Worm (Caenorhabditis elegans): ENCODE data around the gene mct-5.

DNA sequence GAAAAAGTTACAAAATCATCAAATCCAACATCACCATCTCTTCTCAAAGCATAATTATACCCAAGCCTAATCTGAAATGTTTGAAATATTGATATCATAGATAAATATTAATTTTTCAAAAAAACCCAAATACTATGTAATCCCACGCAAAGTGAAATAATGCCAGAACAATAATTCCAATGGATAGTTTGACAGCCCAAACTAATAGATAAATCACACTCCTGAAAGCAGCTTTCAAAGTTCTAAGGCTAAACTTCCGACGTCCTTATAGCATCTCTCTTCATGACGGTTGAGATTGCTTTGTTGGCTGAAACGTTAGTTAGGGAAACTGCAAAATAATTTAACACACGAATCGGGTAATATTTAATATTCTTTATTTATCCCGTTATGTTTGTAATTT, 838 bp upstream of the mct-5 start:
- TF ChIP-seq lin-13 (tag; optimal IDR thresholded peaks at IDR 0.05) (no peak), blmp-1 (tag; optimal IDR thresholded peaks at IDR 0.05) (no peak), elt-3 (tag; optimal IDR thresholded peaks at IDR 0.05) (no peak), drap-1 (GFP tag; optimal IDR thresholded peaks at IDR 0.05) (no peak), lsy-2 (tag; optimal IDR thresholded peaks at IDR 0.05) (no peak), ces-1 (GFP tag; optimal IDR thresholded peaks at IDR 0.05) (no peak), ham-2 (GFP tag; optimal IDR thresholded peaks at IDR 0.05) (no peak), nhr-76 (tag; optimal IDR thresholded peaks at IDR 0.05) (no peak), sptf-1 (tag; optimal IDR thresholded peaks at IDR 0.05) (no peak), mep-1 (tag; optimal IDR thresholded peaks at IDR 0.05) (no peak), snpc-4 (tag; optimal IDR thresholded peaks at IDR 0.05) (no peak), ztf-11 (tag; optimal IDR thresholded peaks at IDR 0.05) (no peak), unc-39 (tag; optimal IDR thresholded peaks at IDR 0.05) (no peak)
